Fruit fly (Drosophila melanogaster) whole organism, prepupa: ENCODE measurements around the gene Ppat-Dpck.
A peak's percentile ranks its signal among the peaks of the same experiment; 100 is the strongest.

Experiments
- CG11294 ChIP-seq: fragments of 200-800 bp; sonication (Bioruptor generic); IDR thresholded peaks from 2 replicates; pipeline ENCODE4 v1.3.6; 2022; ENCODE audit warnings: missing biosample characterization, missing genetic modification characterization
- CG11902 ChIP-seq: fragments of 200-800 bp; sonication (Bioruptor generic); optimal IDR thresholded peaks from 3 replicates; lab custom pipeline; 2016; ENCODE audit warnings: missing biosample characterization, missing genetic modification characterization
- CG15336 ChIP-seq: fragments of 200-800 bp; sonication (Bioruptor generic); IDR thresholded peaks from 2 replicates; pipeline ENCODE4 v1.3.6; 2022; ENCODE audit warnings: missing biosample characterization, missing genetic modification characterization
- CG1621 ChIP-seq: fragments of 200-800 bp; sonication (Bioruptor generic); optimal IDR thresholded peaks from 3 replicates; lab custom pipeline; 2018; ENCODE audit warnings: missing biosample characterization, mild to moderate bottlenecking, missing genetic modification characterization
- CG16779 ChIP-seq: fragments of 200-800 bp; sonication (Bioruptor generic); optimal IDR thresholded peaks from 3 replicates; lab custom pipeline; 2017; ENCODE audit warnings: missing biosample characterization, mild to moderate bottlenecking, missing genetic modification characterization
- CG3032 ChIP-seq: fragments of 200-800 bp; optimal IDR thresholded peaks from 2 replicates; lab custom pipeline; 2019; ENCODE audit warnings: missing biosample characterization, mild to moderate bottlenecking, missing genetic modification characterization, moderate library complexity
- CG31627 ChIP-seq: fragments of 200-800 bp; sonication (Bioruptor generic); optimal IDR thresholded peaks from 3 replicates; lab custom pipeline; 2016; ENCODE audit warnings: missing biosample characterization, missing genetic modification characterization
- CG34406 ChIP-seq: fragments of 200-800 bp; sonication (Bioruptor generic); optimal IDR thresholded peaks from 3 replicates; lab custom pipeline; 2016; ENCODE audit warnings: missing biosample characterization, missing genetic modification characterization
- CG4318 ChIP-seq: fragments of 200-800 bp; sonication (Bioruptor generic); optimal IDR thresholded peaks from 3 replicates; lab custom pipeline; 2017; ENCODE audit warnings: missing biosample characterization, mild to moderate bottlenecking, missing genetic modification characterization
- CG6163 ChIP-seq: fragments of 200-800 bp; sonication (Bioruptor generic); IDR thresholded peaks from 3 replicates; pipeline ENCODE4 v1.3.6; 2022; ENCODE audit warnings: missing biosample characterization, missing genetic modification characterization
- CG6792 ChIP-seq: fragments of 200-800 bp; sonication (Bioruptor generic); optimal IDR thresholded peaks from 3 replicates; lab custom pipeline; 2016; ENCODE audit warnings: missing biosample characterization, missing genetic modification characterization
- CG6808 ChIP-seq: fragments of 200-800 bp; sonication (Bioruptor generic); optimal IDR thresholded peaks from 3 replicates; lab custom pipeline; 2017; ENCODE audit warnings: missing biosample characterization, missing genetic modification characterization, mild to moderate bottlenecking, moderate library complexity, missing genetic modification reagents
- CG7368 ChIP-seq: fragments of 200-800 bp; sonication (Bioruptor generic); optimal IDR thresholded peaks from 3 replicates; lab custom pipeline; 2016; ENCODE audit warnings: missing biosample characterization, missing genetic modification characterization
- CG8119 ChIP-seq: fragments of 200-800 bp; sonication (Bioruptor generic); IDR thresholded peaks from 3 replicates; pipeline ENCODE4 v1.3.6; 2022; ENCODE audit warnings: missing biosample characterization, missing genetic modification characterization
- CG8632 ChIP-seq: fragments of 200-800 bp; sonication (Bioruptor generic); optimal IDR thresholded peaks from 3 replicates; lab custom pipeline; 2016; ENCODE audit warnings: missing biosample characterization, missing genetic modification characterization
- CG9139 ChIP-seq: fragments of 200-800 bp; sonication (Bioruptor generic); optimal IDR thresholded peaks from 3 replicates; lab custom pipeline; 2017; ENCODE audit warnings: missing biosample characterization, mild to moderate bottlenecking, missing genetic modification characterization
- Eip75B ChIP-seq: fragments of 200-800 bp; sonication (Bioruptor generic); optimal IDR thresholded peaks from 3 replicates; lab custom pipeline; 2016; ENCODE audit warnings: missing biosample characterization, missing genetic modification characterization
- Eip78C ChIP-seq: fragments of 200-800 bp; sonication (Bioruptor generic); peaks from one replicate; lab custom pipeline; 2016; ENCODE audit warnings: missing biosample characterization, missing genetic modification characterization
- Ets21C ChIP-seq: fragments of 200-800 bp; sonication (Bioruptor generic); optimal IDR thresholded peaks from 3 replicates; lab custom pipeline; 2016; ENCODE audit warnings: missing biosample characterization, missing genetic modification characterization
- Gug ChIP-seq: fragments of 200-800 bp; sonication (Bioruptor generic); IDR thresholded peaks from 2 replicates; pipeline ENCODE4 v1.3.6; 2022; ENCODE audit warnings: missing biosample characterization, missing genetic modification characterization
- Hr38 ChIP-seq: sonication (Bioruptor generic); optimal IDR thresholded peaks from 2 replicates; lab custom pipeline; 2016; ENCODE audit warnings: missing biosample characterization, missing genetic modification characterization
- Hr39 ChIP-seq: fragments of 200-800 bp; sonication (Bioruptor generic); optimal IDR thresholded peaks from 2 replicates; lab custom pipeline; 2016; ENCODE audit warnings: missing biosample characterization, missing genetic modification characterization
- Hr4 ChIP-seq: fragments of 200-800 bp; sonication (Bioruptor generic); optimal IDR thresholded peaks from 3 replicates; lab custom pipeline; 2016; ENCODE audit warnings: missing biosample characterization, missing genetic modification characterization
- Lpt ChIP-seq: fragments of 200-800 bp; sonication (Bioruptor generic); optimal IDR thresholded peaks from 3 replicates; lab custom pipeline; 2016; ENCODE audit warnings: missing biosample characterization, missing genetic modification characterization
- OdsH ChIP-seq: fragments of 200-800 bp; sonication (Bioruptor generic); optimal IDR thresholded peaks from 3 replicates; lab custom pipeline; 2016; ENCODE audit warnings: missing biosample characterization, missing genetic modification characterization
- Smox ChIP-seq: fragments of 200-800 bp; sonication (Bioruptor generic); optimal IDR thresholded peaks from 3 replicates; lab custom pipeline; 2016; ENCODE audit warnings: missing biosample characterization, missing genetic modification characterization
- Sox14 ChIP-seq: fragments of 200-800 bp; sonication (Bioruptor generic); optimal IDR thresholded peaks from 3 replicates; lab custom pipeline; 2016; ENCODE audit warnings: missing biosample characterization, missing genetic modification characterization
- dac ChIP-seq: fragments of 200-800 bp; sonication (Bioruptor generic); optimal IDR thresholded peaks from 2 replicates; lab custom pipeline; 2017; ENCODE audit warnings: missing biosample characterization, mild to moderate bottlenecking, missing genetic modification characterization
- dsx ChIP-seq: fragments of 200-800 bp; optimal IDR thresholded peaks from 3 replicates; lab custom pipeline; 2019; ENCODE audit warnings: missing biosample characterization, mild to moderate bottlenecking, missing genetic modification characterization, moderate library complexity; ENCODE audit not compliant: poor library complexity, severe bottlenecking
- eg ChIP-seq: fragments of 200-800 bp; sonication (Bioruptor generic); IDR thresholded peaks from 3 replicates; pipeline ENCODE4 v1.3.6; 2022; ENCODE audit warnings: missing biosample characterization, missing genetic modification characterization
- esn ChIP-seq: fragments of 200-800 bp; sonication (Bioruptor generic); optimal IDR thresholded peaks from 2 replicates; lab custom pipeline; 2016; ENCODE audit warnings: missing biosample characterization, mild to moderate bottlenecking, missing genetic modification characterization, moderate library complexity
- fd59A ChIP-seq: fragments of 200-800 bp; sonication (Bioruptor generic); optimal IDR thresholded peaks from 2 replicates; lab custom pipeline; 2017; ENCODE audit warnings: missing biosample characterization, mild to moderate bottlenecking, missing genetic modification characterization, missing genetic modification reagents
- fkh ChIP-seq: fragments of 200-800 bp; sonication (Bioruptor generic); optimal IDR thresholded peaks from 3 replicates; lab custom pipeline; 2017; ENCODE audit warnings: missing biosample characterization, mild to moderate bottlenecking, missing genetic modification characterization, moderate library complexity
- lz ChIP-seq: fragments of 200-800 bp; sonication (Bioruptor generic); optimal IDR thresholded peaks from 3 replicates; lab custom pipeline; 2016; ENCODE audit warnings: missing biosample characterization, missing genetic modification characterization
- net ChIP-seq: fragments of 200-800 bp; sonication (Bioruptor generic); optimal IDR thresholded peaks from 3 replicates; lab custom pipeline; 2016; ENCODE audit warnings: missing biosample characterization, missing genetic modification characterization
- pdm3 ChIP-seq: fragments of 200-800 bp; sonication (Bioruptor generic); optimal IDR thresholded peaks from 3 replicates; lab custom pipeline; 2016; ENCODE audit warnings: missing biosample characterization, missing genetic modification characterization
- salr ChIP-seq, 2 experiments: fragments of 200-800 bp; sonication (Bioruptor generic); optimal IDR thresholded peaks; 3 replicates each; lab custom pipeline; 2016 to 2018; ENCODE audit warnings: missing biosample characterization in 2 of 2, missing genetic modification characterization in 2 of 2, mild to moderate bottlenecking in 1 of 2
- spab ChIP-seq: fragments of 200-800 bp; sonication (Bioruptor generic); optimal IDR thresholded peaks from 2 replicates; lab custom pipeline; 2017; ENCODE audit warnings: missing biosample characterization, mild to moderate bottlenecking, missing genetic modification characterization, missing genetic modification reagents
- ss ChIP-seq, 2 experiments: fragments of 200-800 bp; sonication (Bioruptor generic); optimal IDR thresholded peaks; 2 replicates in 1 of 2; 3 replicates in 1 of 2; lab custom pipeline; 2017 to 2018; ENCODE audit warnings: mild to moderate bottlenecking in 2 of 2, missing biosample characterization in 2 of 2, missing genetic modification characterization in 2 of 2, moderate library complexity in 1 of 2
- topi ChIP-seq: fragments of 200-800 bp; sonication (Bioruptor generic); optimal IDR thresholded peaks from 3 replicates; lab custom pipeline; 2016; ENCODE audit warnings: missing biosample characterization, missing genetic modification characterization

The Ppat-Dpck gene

dm6 chr3L:5802063-5802531 lies 33.5 kb upstream of the Ppat-Dpck start (continued):
- TF ChIP-seq Ets21C (no peak), CG7368 (GFP tag; lab: Kevin White, UChicago) (no peak), CG3032 (tag; lab: Kevin White, UChicago) (no peak), lz (GFP tag; lab: Kevin White, UChicago) (no peak), CG6792 (GFP tag; lab: Kevin White, UChicago) (peak; percentile 15), Hr4 (GFP tag; lab: Kevin White, UChicago) (no peak), CG15336 (peak; percentile 63), dac (no peak), Hr38 (GFP tag; lab: Kevin White, UChicago) (no peak), Hr39 (GFP tag; lab: Kevin White, UChicago) (no peak), Gug (no peak), spab (GFP tag; lab: Kevin White, UChicago) (no peak), CG1621 (tag; lab: Kevin White, UChicago) (peak; percentile 24), dsx (GFP tag; lab: Kevin White, UChicago) (no peak), CG11294 (GFP tag; lab: Robert Waterston, UW) (no peak), Eip75B (GFP tag; lab: Kevin White, UChicago) (peak; percentile 59), Sox14 (GFP tag; lab: Kevin White, UChicago) (no peak), CG8119 (GFP tag; lab: Robert Waterston, UW) (peak; percentile 46; the same call in 1 of the 3 replicates), CG6808 (GFP tag; lab: Kevin White, UChicago) (no peak), fkh (no peak), Lpt (GFP tag; lab: Kevin White, UChicago) (peak; percentile 32), Smox (GFP tag; lab: Kevin White, UChicago) (no peak)
- TF ChIP-seq, all 60 proteins: peak for 13

dm6 chr3L:5797274-5797673 lies 28.7 kb upstream of the Ppat-Dpck start:
- no peak for TF ChIP-seq Sox14 (GFP tag; lab: Kevin White, UChicago)
- no peak for TF ChIP-seq Smox (GFP tag; lab: Kevin White, UChicago)

dm6 chr3L:5796493-5796998 lies 28.0 kb upstream of the Ppat-Dpck start, which contains the start of gene Tektin-C:
Gene Tektin-C (minus strand): TSS chr3L:5796543.
- TF ChIP-seq Eip78C (GFP tag; lab: Kevin White, UChicago), result peak; percentile 52
- peak; percentile 32; the same call in 1 of the 2 replicates for TF ChIP-seq CG15336
- 0 out of 3 replicates have a peak, but pooled peaks have one; percentile 41 for TF ChIP-seq eg (GFP tag; lab: Robert Waterston, UW)
- no peak for TF ChIP-seq ss (GFP tag; optimal IDR thresholded peaks at IDR 0.05; lab: Kevin White, UChicago)
- TF ChIP-seq Gug, result no peak
- no peak for TF ChIP-seq CG6808 (GFP tag; lab: Kevin White, UChicago)
- TF ChIP-seq CG6163 (GFP tag; lab: Robert Waterston, UW), result peak; percentile 24; the same call in 1 of the 3 replicates
- TF ChIP-seq, all 60 proteins: peak for 4

dm6 chr3L:5793967-5794366 lies 25.4 kb upstream of the Ppat-Dpck start, which contains the start of gene Bre1:
Gene Bre1 (minus strand): TSS chr3L:5794192.
- TF ChIP-seq CG6163 (GFP tag; lab: Robert Waterston, UW), result no peak
- no peak for TF ChIP-seq fd59A (GFP tag; lab: Kevin White, UChicago)
- no peak for TF ChIP-seq OdsH
- TF ChIP-seq CG34406 (GFP tag; lab: Kevin White, UChicago), result no peak
- no peak for TF ChIP-seq esn
- no peak for TF ChIP-seq Smox (GFP tag; lab: Kevin White, UChicago)

dm6 chr3L:5789663-5790062 lies 21.1 kb upstream of the Ppat-Dpck start:
- TF ChIP-seq Ets21C (no peak), Eip75B (GFP tag; lab: Kevin White, UChicago) (no peak), Hr38 (GFP tag; lab: Kevin White, UChicago) (no peak), Sox14 (GFP tag; lab: Kevin White, UChicago) (no peak), OdsH (no peak), CG16779 (no peak), CG11294 (GFP tag; lab: Robert Waterston, UW) (no peak), dac (no peak), CG8632 (GFP tag; lab: Kevin White, UChicago) (peak; percentile 24), CG6808 (GFP tag; lab: Kevin White, UChicago) (no peak), dsx (GFP tag; lab: Kevin White, UChicago) (no peak), spab (GFP tag; lab: Kevin White, UChicago) (no peak), pdm3 (GFP tag; lab: Kevin White, UChicago) (no peak), net (GFP tag; lab: Kevin White, UChicago) (no peak), CG6163 (GFP tag; lab: Robert Waterston, UW) (no peak), CG4318 (no peak), CG9139 (GFP tag; lab: Kevin White, UChicago) (no peak), CG6792 (GFP tag; lab: Kevin White, UChicago) (no peak), topi (GFP tag; lab: Kevin White, UChicago) (peak; percentile 36), salr (GFP tag; optimal IDR thresholded peaks at IDR 0.05; lab: Kevin White, UChicago) (no peak), CG1621 (tag; lab: Kevin White, UChicago) (no peak), CG31627 (GFP tag; lab: Kevin White, UChicago) (peak; percentile 17), CG11902 (GFP tag; lab: Kevin White, UChicago) (no peak)
